Fruit fly (Drosophila melanogaster) whole organism, prepupa: Measurements from ENCODE around the gene CG15742.
A peak's percentile ranks its signal among the peaks of the same experiment; 100 is the strongest.

Source experiments
- Blimp-1 ChIP-seq: fragments of 200-800 bp; sonication (Bioruptor generic); optimal IDR thresholded peaks from 3 replicates; lab custom pipeline; 2017; ENCODE audit warnings: missing biosample characterization, missing genetic modification characterization, mild to moderate bottlenecking, moderate library complexity, missing genetic modification reagents
- CG10631 ChIP-seq: fragments of 200-800 bp; sonication (Bioruptor generic); optimal IDR thresholded peaks from 2 replicates; lab custom pipeline; 2016; ENCODE audit warnings: missing biosample characterization, missing genetic modification characterization
- CG10669 ChIP-seq: fragments of 200-800 bp; sonication (Bioruptor generic); optimal IDR thresholded peaks from 3 replicates; lab custom pipeline; 2018; ENCODE audit warnings: missing biosample characterization, mild to moderate bottlenecking, missing genetic modification characterization, moderate library complexity
- CG11294 ChIP-seq: fragments of 200-800 bp; sonication (Bioruptor generic); IDR thresholded peaks from 2 replicates; pipeline ENCODE4 v1.3.6; 2022; ENCODE audit warnings: missing biosample characterization, missing genetic modification characterization
- CG11762 ChIP-seq: fragments of 200-800 bp; sonication (Bioruptor generic); optimal IDR thresholded peaks from 3 replicates; lab custom pipeline; 2016; ENCODE audit warnings: missing biosample characterization, missing genetic modification characterization; ENCODE audit not compliant: insufficient read depth
- CG11902 ChIP-seq: fragments of 200-800 bp; sonication (Bioruptor generic); optimal IDR thresholded peaks from 3 replicates; lab custom pipeline; 2016; ENCODE audit warnings: missing biosample characterization, missing genetic modification characterization
- CG15336 ChIP-seq: fragments of 200-800 bp; sonication (Bioruptor generic); IDR thresholded peaks from 2 replicates; pipeline ENCODE4 v1.3.6; 2022; ENCODE audit warnings: missing biosample characterization, missing genetic modification characterization
- CG1621 ChIP-seq: fragments of 200-800 bp; sonication (Bioruptor generic); optimal IDR thresholded peaks from 3 replicates; lab custom pipeline; 2018; ENCODE audit warnings: missing biosample characterization, mild to moderate bottlenecking, missing genetic modification characterization
- CG16779 ChIP-seq: fragments of 200-800 bp; sonication (Bioruptor generic); optimal IDR thresholded peaks from 3 replicates; lab custom pipeline; 2017; ENCODE audit warnings: missing biosample characterization, mild to moderate bottlenecking, missing genetic modification characterization
- CG3032 ChIP-seq: fragments of 200-800 bp; optimal IDR thresholded peaks from 2 replicates; lab custom pipeline; 2019; ENCODE audit warnings: missing biosample characterization, mild to moderate bottlenecking, missing genetic modification characterization, moderate library complexity
- CG31627 ChIP-seq: fragments of 200-800 bp; sonication (Bioruptor generic); optimal IDR thresholded peaks from 3 replicates; lab custom pipeline; 2016; ENCODE audit warnings: missing biosample characterization, missing genetic modification characterization
- CG32006 ChIP-seq: fragments of 200-800 bp; sonication (Bioruptor generic); optimal IDR thresholded peaks from 3 replicates; lab custom pipeline; 2017; ENCODE audit warnings: missing biosample characterization, mild to moderate bottlenecking, missing genetic modification characterization
- CG34406 ChIP-seq: fragments of 200-800 bp; sonication (Bioruptor generic); optimal IDR thresholded peaks from 3 replicates; lab custom pipeline; 2016; ENCODE audit warnings: missing biosample characterization, missing genetic modification characterization
- CG4318 ChIP-seq: fragments of 200-800 bp; sonication (Bioruptor generic); optimal IDR thresholded peaks from 3 replicates; lab custom pipeline; 2017; ENCODE audit warnings: missing biosample characterization, mild to moderate bottlenecking, missing genetic modification characterization
- CG6163 ChIP-seq: fragments of 200-800 bp; sonication (Bioruptor generic); IDR thresholded peaks from 3 replicates; pipeline ENCODE4 v1.3.6; 2022; ENCODE audit warnings: missing biosample characterization, missing genetic modification characterization
- CG6808 ChIP-seq: fragments of 200-800 bp; sonication (Bioruptor generic); optimal IDR thresholded peaks from 3 replicates; lab custom pipeline; 2017; ENCODE audit warnings: missing biosample characterization, missing genetic modification characterization, mild to moderate bottlenecking, moderate library complexity, missing genetic modification reagents
- CG6854 ChIP-seq: fragments of 200-800 bp; sonication (Bioruptor generic); optimal IDR thresholded peaks from 2 replicates; lab custom pipeline; 2017; ENCODE audit warnings: missing biosample characterization, mild to moderate bottlenecking, missing genetic modification characterization
- CG7368 ChIP-seq: fragments of 200-800 bp; sonication (Bioruptor generic); optimal IDR thresholded peaks from 3 replicates; lab custom pipeline; 2016; ENCODE audit warnings: missing biosample characterization, missing genetic modification characterization
- CG8119 ChIP-seq: fragments of 200-800 bp; sonication (Bioruptor generic); IDR thresholded peaks from 3 replicates; pipeline ENCODE4 v1.3.6; 2022; ENCODE audit warnings: missing biosample characterization, missing genetic modification characterization
- CG8319 ChIP-seq: fragments of 200-800 bp; sonication (Bioruptor generic); optimal IDR thresholded peaks from 3 replicates; lab custom pipeline; 2016; ENCODE audit warnings: missing biosample characterization, missing genetic modification characterization
- CG8632 ChIP-seq: fragments of 200-800 bp; sonication (Bioruptor generic); optimal IDR thresholded peaks from 3 replicates; lab custom pipeline; 2016; ENCODE audit warnings: missing biosample characterization, missing genetic modification characterization
- CG9139 ChIP-seq: fragments of 200-800 bp; sonication (Bioruptor generic); optimal IDR thresholded peaks from 3 replicates; lab custom pipeline; 2017; ENCODE audit warnings: missing biosample characterization, mild to moderate bottlenecking, missing genetic modification characterization
- Eip75B ChIP-seq: fragments of 200-800 bp; sonication (Bioruptor generic); optimal IDR thresholded peaks from 3 replicates; lab custom pipeline; 2016; ENCODE audit warnings: missing biosample characterization, missing genetic modification characterization
- Eip78C ChIP-seq: fragments of 200-800 bp; sonication (Bioruptor generic); peaks from one replicate; lab custom pipeline; 2016; ENCODE audit warnings: missing biosample characterization, missing genetic modification characterization
- Eip93F ChIP-seq: fragments of 200-800 bp; sonication (Bioruptor generic); optimal IDR thresholded peaks from 2 replicates; lab custom pipeline; 2016; ENCODE audit warnings: missing biosample characterization, mild to moderate bottlenecking, missing genetic modification characterization
- Ets21C ChIP-seq: fragments of 200-800 bp; sonication (Bioruptor generic); optimal IDR thresholded peaks from 3 replicates; lab custom pipeline; 2016; ENCODE audit warnings: missing biosample characterization, missing genetic modification characterization
- Ets96B ChIP-seq: fragments of 200-800 bp; optimal IDR thresholded peaks from 2 replicates; lab custom pipeline; 2019; ENCODE audit warnings: missing biosample characterization, mild to moderate bottlenecking, missing genetic modification characterization, moderate library complexity
- Hr38 ChIP-seq: sonication (Bioruptor generic); optimal IDR thresholded peaks from 2 replicates; lab custom pipeline; 2016; ENCODE audit warnings: missing biosample characterization, missing genetic modification characterization
- Hr39 ChIP-seq: fragments of 200-800 bp; sonication (Bioruptor generic); optimal IDR thresholded peaks from 2 replicates; lab custom pipeline; 2016; ENCODE audit warnings: missing biosample characterization, missing genetic modification characterization
- Hr4 ChIP-seq: fragments of 200-800 bp; sonication (Bioruptor generic); optimal IDR thresholded peaks from 3 replicates; lab custom pipeline; 2016; ENCODE audit warnings: missing biosample characterization, missing genetic modification characterization
- Lpt ChIP-seq: fragments of 200-800 bp; sonication (Bioruptor generic); optimal IDR thresholded peaks from 3 replicates; lab custom pipeline; 2016; ENCODE audit warnings: missing biosample characterization, missing genetic modification characterization
- Met ChIP-seq: fragments of 200-800 bp; sonication (Bioruptor generic); optimal IDR thresholded peaks from 3 replicates; lab custom pipeline; 2016; ENCODE audit warnings: missing biosample characterization, missing genetic modification characterization
- OdsH ChIP-seq: fragments of 200-800 bp; sonication (Bioruptor generic); optimal IDR thresholded peaks from 3 replicates; lab custom pipeline; 2016; ENCODE audit warnings: missing biosample characterization, missing genetic modification characterization
- Smox ChIP-seq: fragments of 200-800 bp; sonication (Bioruptor generic); optimal IDR thresholded peaks from 3 replicates; lab custom pipeline; 2016; ENCODE audit warnings: missing biosample characterization, missing genetic modification characterization
- Sox102F ChIP-seq: fragments of 200-800 bp; sonication (Bioruptor generic); optimal IDR thresholded peaks from 2 replicates; lab custom pipeline; 2016; ENCODE audit warnings: missing biosample characterization, mild to moderate bottlenecking, missing genetic modification characterization
- Sox14 ChIP-seq: fragments of 200-800 bp; sonication (Bioruptor generic); optimal IDR thresholded peaks from 3 replicates; lab custom pipeline; 2016; ENCODE audit warnings: missing biosample characterization, missing genetic modification characterization
- Sox15 ChIP-seq: fragments of 200-800 bp; sonication (Bioruptor generic); optimal IDR thresholded peaks from 3 replicates; lab custom pipeline; 2016; ENCODE audit warnings: missing biosample characterization, missing genetic modification characterization
- dac ChIP-seq: fragments of 200-800 bp; sonication (Bioruptor generic); optimal IDR thresholded peaks from 2 replicates; lab custom pipeline; 2017; ENCODE audit warnings: missing biosample characterization, mild to moderate bottlenecking, missing genetic modification characterization
- dsx ChIP-seq: fragments of 200-800 bp; optimal IDR thresholded peaks from 3 replicates; lab custom pipeline; 2019; ENCODE audit warnings: missing biosample characterization, mild to moderate bottlenecking, missing genetic modification characterization, moderate library complexity; ENCODE audit not compliant: poor library complexity, severe bottlenecking
- eg ChIP-seq: fragments of 200-800 bp; sonication (Bioruptor generic); IDR thresholded peaks from 3 replicates; pipeline ENCODE4 v1.3.6; 2022; ENCODE audit warnings: missing biosample characterization, missing genetic modification characterization
- esn ChIP-seq: fragments of 200-800 bp; sonication (Bioruptor generic); optimal IDR thresholded peaks from 2 replicates; lab custom pipeline; 2016; ENCODE audit warnings: missing biosample characterization, mild to moderate bottlenecking, missing genetic modification characterization, moderate library complexity
- fd59A ChIP-seq: fragments of 200-800 bp; sonication (Bioruptor generic); optimal IDR thresholded peaks from 2 replicates; lab custom pipeline; 2017; ENCODE audit warnings: missing biosample characterization, mild to moderate bottlenecking, missing genetic modification characterization, missing genetic modification reagents
- fd85E ChIP-seq: fragments of 200-800 bp; sonication (Bioruptor generic); optimal IDR thresholded peaks from 3 replicates; lab custom pipeline; 2016; ENCODE audit warnings: missing biosample characterization, missing genetic modification characterization
- fkh ChIP-seq: fragments of 200-800 bp; sonication (Bioruptor generic); optimal IDR thresholded peaks from 3 replicates; lab custom pipeline; 2017; ENCODE audit warnings: missing biosample characterization, mild to moderate bottlenecking, missing genetic modification characterization, moderate library complexity
- lz ChIP-seq: fragments of 200-800 bp; sonication (Bioruptor generic); optimal IDR thresholded peaks from 3 replicates; lab custom pipeline; 2016; ENCODE audit warnings: missing biosample characterization, missing genetic modification characterization
- net ChIP-seq: fragments of 200-800 bp; sonication (Bioruptor generic); optimal IDR thresholded peaks from 3 replicates; lab custom pipeline; 2016; ENCODE audit warnings: missing biosample characterization, missing genetic modification characterization
- pdm3 ChIP-seq: fragments of 200-800 bp; sonication (Bioruptor generic); optimal IDR thresholded peaks from 3 replicates; lab custom pipeline; 2016; ENCODE audit warnings: missing biosample characterization, missing genetic modification characterization
- salr ChIP-seq, 2 experiments: fragments of 200-800 bp; sonication (Bioruptor generic); optimal IDR thresholded peaks; 3 replicates each; lab custom pipeline; 2016 to 2018; ENCODE audit warnings: missing biosample characterization in 2 of 2, missing genetic modification characterization in 2 of 2, mild to moderate bottlenecking in 1 of 2
- spab ChIP-seq: fragments of 200-800 bp; sonication (Bioruptor generic); optimal IDR thresholded peaks from 2 replicates; lab custom pipeline; 2017; ENCODE audit warnings: missing biosample characterization, mild to moderate bottlenecking, missing genetic modification characterization, missing genetic modification reagents
- ss ChIP-seq, 2 experiments: fragments of 200-800 bp; sonication (Bioruptor generic); optimal IDR thresholded peaks; 2 replicates in 1 of 2; 3 replicates in 1 of 2; lab custom pipeline; 2017 to 2018; ENCODE audit warnings: mild to moderate bottlenecking in 2 of 2, missing biosample characterization in 2 of 2, missing genetic modification characterization in 2 of 2, moderate library complexity in 1 of 2
- svp ChIP-seq: fragments of 200-800 bp; sonication (Bioruptor generic); peaks from one replicate; lab custom pipeline; 2016; ENCODE audit warnings: missing biosample characterization, missing genetic modification characterization
- topi ChIP-seq: fragments of 200-800 bp; sonication (Bioruptor generic); optimal IDR thresholded peaks from 3 replicates; lab custom pipeline; 2016; ENCODE audit warnings: missing biosample characterization, missing genetic modification characterization
- vri ChIP-seq: fragments of 200-800 bp; sonication (Bioruptor generic); optimal IDR thresholded peaks from 3 replicates; lab custom pipeline; 2016; ENCODE audit warnings: missing biosample characterization, mild to moderate bottlenecking, missing genetic modification characterization

CG15742 gene

DNA sequence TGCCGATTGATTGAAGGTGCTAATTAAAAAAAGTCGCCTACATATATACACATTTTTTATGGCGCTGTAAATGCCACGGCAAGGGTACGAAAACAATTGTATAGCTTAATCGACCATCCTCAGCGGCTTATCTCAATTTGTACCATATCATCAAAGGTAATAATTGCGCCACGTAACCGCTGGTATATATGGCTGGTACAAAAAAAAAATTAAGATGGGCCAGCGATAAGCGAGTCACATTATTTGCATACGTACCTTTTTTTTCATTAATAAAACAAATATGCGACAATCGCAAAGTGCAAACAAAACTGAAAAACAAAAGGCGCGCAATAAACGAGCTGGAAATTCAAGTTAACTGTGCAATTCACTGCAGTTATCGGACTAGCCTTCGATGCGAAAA, 3.9 kb downstream of the CG15742 start:
- TF ChIP-seq Eip93F (GFP tag; lab: Kevin White, UChicago): no peak
- TF ChIP-seq fkh (GFP tag; lab: Kevin White, UChicago): peak; percentile 50
- no peak for TF ChIP-seq Hr38 (GFP tag; lab: Kevin White, UChicago)
- TF ChIP-seq CG10669 (GFP tag; lab: Kevin White, UChicago): no peak
- TF ChIP-seq CG6854 (GFP tag; lab: Kevin White, UChicago): peak; percentile 34
- TF ChIP-seq Lpt (GFP tag; lab: Kevin White, UChicago): no peak
- peak; percentile 26 for TF ChIP-seq Met
- TF ChIP-seq net (GFP tag; lab: Kevin White, UChicago): no peak
- no peak for TF ChIP-seq fd59A (GFP tag; lab: Kevin White, UChicago)
- TF ChIP-seq Ets96B: no peak
- no peak for TF ChIP-seq dac (GFP tag; lab: Kevin White, UChicago)
- no peak for TF ChIP-seq fd85E (GFP tag; lab: Kevin White, UChicago)
- peak; percentile 38 for TF ChIP-seq CG16779 (tag; lab: Kevin White, UChicago)
- TF ChIP-seq CG3032 (tag; lab: Kevin White, UChicago): peak; percentile 16
- peak; percentile 12 for TF ChIP-seq CG7368 (GFP tag; lab: Kevin White, UChicago)
- TF ChIP-seq Sox14 (GFP tag; lab: Kevin White, UChicago): no peak
- TF ChIP-seq CG10631: no peak
- peak; percentile 51; the same call in 1 of the 3 replicates for TF ChIP-seq eg (GFP tag; lab: Robert Waterston, UW)
- peak; percentile 1 for TF ChIP-seq Eip75B (GFP tag; lab: Kevin White, UChicago)
- TF ChIP-seq CG34406 (GFP tag; lab: Kevin White, UChicago): peak; percentile 28
- no peak for TF ChIP-seq CG31627 (GFP tag; lab: Kevin White, UChicago)
- no peak for TF ChIP-seq CG15336 (GFP tag; lab: Robert Waterston, UW)
- no peak for TF ChIP-seq CG8632 (GFP tag; lab: Kevin White, UChicago)
- no peak for TF ChIP-seq CG11294 (GFP tag; lab: Robert Waterston, UW)
- TF ChIP-seq ss (GFP tag; optimal IDR thresholded peaks at IDR 0.05; lab: Kevin White, UChicago): peak; percentile 26 to 41
- TF ChIP-seq Sox102F (GFP tag; lab: Kevin White, UChicago): peak; percentile 48
- peak; percentile 2 for TF ChIP-seq topi
- TF ChIP-seq svp (GFP tag; lab: Kevin White, UChicago): peak; percentile 66
- TF ChIP-seq salr (GFP tag; optimal IDR thresholded peaks at IDR 0.05; lab: Kevin White, UChicago): no peak
- TF ChIP-seq CG11762: no peak
- peak; percentile 0 for TF ChIP-seq CG9139 (GFP tag; lab: Kevin White, UChicago)
- peak; percentile 93 for TF ChIP-seq vri
- TF ChIP-seq Smox (GFP tag; lab: Kevin White, UChicago): peak; percentile 7
- peak; percentile 41 for TF ChIP-seq esn (GFP tag; lab: Kevin White, UChicago)
- TF ChIP-seq Hr39 (GFP tag; lab: Kevin White, UChicago): no peak
- no peak for TF ChIP-seq spab (GFP tag; lab: Kevin White, UChicago)
- no peak for TF ChIP-seq CG32006 (GFP tag; lab: Kevin White, UChicago)
- TF ChIP-seq CG8119 (GFP tag; lab: Robert Waterston, UW): no peak
- TF ChIP-seq CG11902 (GFP tag; lab: Kevin White, UChicago): no peak
- TF ChIP-seq Eip78C (GFP tag; lab: Kevin White, UChicago): peak; percentile 67
- TF ChIP-seq lz (GFP tag; lab: Kevin White, UChicago): no peak
- TF ChIP-seq CG1621 (tag; lab: Kevin White, UChicago): no peak
- TF ChIP-seq Hr4 (GFP tag; lab: Kevin White, UChicago): no peak
- TF ChIP-seq CG6808 (GFP tag; lab: Kevin White, UChicago): no peak
- TF ChIP-seq CG4318: no peak
- TF ChIP-seq CG6163 (GFP tag; lab: Robert Waterston, UW): peak; percentile 66; the same call in 2 of the 3 replicates
- TF ChIP-seq pdm3 (GFP tag; lab: Kevin White, UChicago): no peak
- no peak for TF ChIP-seq dsx (GFP tag; lab: Kevin White, UChicago)
- no peak for TF ChIP-seq OdsH
- TF ChIP-seq Blimp-1 (GFP tag; lab: Kevin White, UChicago): no peak
- no peak for TF ChIP-seq Sox15 (GFP tag; lab: Kevin White, UChicago)
- TF ChIP-seq Ets21C (GFP tag; lab: Kevin White, UChicago): no peak
- TF ChIP-seq CG8319: no peak
